Fruit fly (Drosophila melanogaster): ENCODE data around the gene baz.

DNA sequence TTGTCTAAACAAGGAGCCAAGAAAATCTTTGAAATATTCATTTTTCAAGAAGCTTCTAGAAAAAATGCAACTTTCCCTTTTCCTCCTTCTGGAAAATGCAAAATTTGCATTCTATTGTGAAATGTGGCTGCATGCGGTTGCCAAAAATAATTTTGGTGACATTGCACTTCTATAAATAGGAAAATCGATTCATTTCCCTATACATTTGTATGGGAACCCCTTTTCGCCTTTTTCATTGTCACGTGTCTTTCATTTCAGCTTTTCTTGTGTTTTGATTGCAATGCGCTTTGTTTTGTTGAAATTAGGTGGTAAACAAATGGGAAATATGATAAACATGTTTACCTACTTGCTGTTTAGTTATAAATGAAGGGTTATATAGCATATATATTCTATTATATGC, 9.1 kb upstream of the baz start:
- no peak for TF ChIP-seq CG3847 (GFP tag; IDR thresholded peaks at IDR 0.05)
- TF ChIP-seq CG11695 (GFP tag; IDR thresholded peaks at IDR 0.05) = no peak
- no peak for TF ChIP-seq CG13775 (GFP tag; optimal IDR thresholded peaks at IDR 0.05)
- no peak for TF ChIP-seq chif (GFP tag; optimal IDR thresholded peaks at IDR 0.05)
- TF ChIP-seq CG8478 (optimal IDR thresholded peaks at IDR 0.05) = no peak
- no peak for TF ChIP-seq sug (tag; optimal IDR thresholded peaks at IDR 0.05)
- no peak for TF ChIP-seq Sin3A (optimal IDR thresholded peaks at IDR 0.05)
- TF ChIP-seq CG8388 (GFP tag; optimal IDR thresholded peaks at IDR 0.05) = no peak
- no peak for TF ChIP-seq CG31441 (GFP tag; IDR thresholded peaks at IDR 0.05)
- no peak for TF ChIP-seq CG7928 (GFP tag; optimal IDR thresholded peaks at IDR 0.05)
- no peak for TF ChIP-seq Hr3 (GFP tag; optimal IDR thresholded peaks at IDR 0.05)
- TF ChIP-seq twi (tag; optimal IDR thresholded peaks at IDR 0.05) = no peak
- TF ChIP-seq Med (GFP tag) = no peak

Data from whole organism, embryonic.